Worm (Caenorhabditis elegans) whole organism, L1 larva: ENCODE measurements around the gene tiar-2.

Experiments
- blmp-1 ChIP-seq: fragments of 150-350 bp; optimal IDR thresholded peaks from 2 replicates; lab custom pipeline; 2014; ENCODE audit warnings: missing biosample characterization, missing genetic modification characterization
- dpl-1 ChIP-seq, 3 experiments: fragments of 150-350 bp in 2 of 3; sonication (generic microtip) in 1 of 3; optimal IDR thresholded peaks; 2 replicates each; lab custom pipeline; 2014 to 2017; ENCODE audit warnings: missing biosample characterization in 3 of 3, missing genetic modification characterization in 3 of 3, missing genetic modification reagents in 3 of 3
- nhr-76 ChIP-seq: sonication (generic microtip); optimal IDR thresholded peaks from 2 replicates; lab custom pipeline; 2017; ENCODE audit warnings: missing biosample characterization, missing genetic modification characterization
- skn-1 ChIP-seq: fragments of 150-350 bp; optimal IDR thresholded peaks from 2 replicates; lab custom pipeline; 2014; ENCODE audit warnings: missing biosample characterization, missing genetic modification characterization
- snu-23 ChIP-seq: sonication (generic microtip); optimal IDR thresholded peaks from 2 replicates; lab custom pipeline; 2016; ENCODE audit warnings: missing genetic modification characterization, missing compliant biosample characterization
- sox-4 ChIP-seq: sonication (generic microtip); optimal IDR thresholded peaks from 2 replicates; lab custom pipeline; 2016; ENCODE audit warnings: missing genetic modification characterization, missing compliant biosample characterization
- sptf-1 ChIP-seq: fragments of 150-350 bp; optimal IDR thresholded peaks from 2 replicates; lab custom pipeline; 2014; ENCODE audit warnings: missing biosample characterization, missing genetic modification characterization

DNA sequence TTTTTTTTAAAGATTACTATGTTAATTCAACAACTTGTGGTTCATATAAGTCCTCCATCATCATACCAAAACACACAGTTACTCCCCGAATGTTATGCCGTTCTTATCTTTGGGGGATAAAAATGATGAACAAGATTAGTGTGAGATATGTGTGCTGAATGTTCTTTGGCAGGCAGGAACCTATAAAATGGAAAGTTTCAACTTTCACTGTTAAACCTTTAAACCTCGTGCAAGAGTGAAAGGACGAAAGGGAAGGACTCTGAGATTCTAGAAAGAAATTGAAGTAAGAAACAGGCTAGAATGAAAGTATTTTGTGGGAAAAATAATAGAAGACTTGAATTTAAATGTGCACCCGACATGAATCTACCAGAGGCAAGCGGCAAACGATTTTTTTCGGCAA, 51.5 kb downstream of the tiar-2 start:
- TF ChIP-seq snu-23 (GFP tag; lab: Kevin White, UChicago) (no peak), skn-1 (tag; lab: Kevin White, UChicago) (no peak), blmp-1 (tag; lab: Kevin White, UChicago) (peak; percentile 68), sptf-1 (tag; lab: Kevin White, UChicago) (no peak), sox-4 (tag; lab: Kevin White, UChicago) (no peak), dpl-1 (GFP tag; optimal IDR thresholded peaks at IDR 0.05; lab: Kevin White, UChicago) (no peak), nhr-76 (tag; lab: Kevin White, UChicago) (no peak)
